Worm (Caenorhabditis elegans) whole organism, L2 larva: ENCODE measurements around the gene ran-3.

ENCODE experiments used
- alr-1 ChIP-seq: fragments of 150-350 bp; optimal IDR thresholded peaks from 2 replicates; lab custom pipeline; 2014; ENCODE audit warnings: missing biosample characterization, missing genetic modification characterization
- ama-1 ChIP-seq: fragments of 150-350 bp; optimal IDR thresholded peaks from 2 replicates; lab custom pipeline; 2018; ENCODE audit warnings: inconsistent platforms
- blmp-1 ChIP-seq: sonication (generic microtip); optimal IDR thresholded peaks from 2 replicates; lab custom pipeline; 2017; ENCODE audit warnings: missing genetic modification characterization, mild to moderate bottlenecking, missing compliant biosample characterization, antibody characterized with exemption, moderate library complexity; ENCODE audit not compliant: insufficient read depth
- ceh-16 ChIP-seq: fragments of 150-350 bp; optimal IDR thresholded peaks from 2 replicates; lab custom pipeline; 2014; ENCODE audit warnings: missing biosample characterization, missing genetic modification characterization
- ceh-82 ChIP-seq: fragments of 150-350 bp; optimal IDR thresholded peaks from 2 replicates; lab custom pipeline; 2014; ENCODE audit warnings: missing biosample characterization, missing genetic modification characterization
- lin-39 ChIP-seq: fragments of 150-350 bp; optimal IDR thresholded peaks from 2 replicates; lab custom pipeline; 2014; ENCODE audit warnings: missing biosample characterization, missing genetic modification reagents, missing genetic modification characterization
- nhr-23 ChIP-seq: fragments of 150-350 bp; optimal IDR thresholded peaks from 2 replicates; lab custom pipeline; 2014; ENCODE audit warnings: missing biosample characterization, missing genetic modification reagents, missing genetic modification characterization
- unc-62 ChIP-seq: fragments of 150-350 bp; optimal IDR thresholded peaks from 2 replicates; lab custom pipeline; 2014; ENCODE audit warnings: missing biosample characterization, missing genetic modification reagents, missing genetic modification characterization

ce11 chrII:8328820-8329339 lies 4.0 kb upstream of the ran-3 start, which contains the start of gene hel-1:
- TF ChIP-seq ceh-82 (tag; lab: Kevin White, UChicago) (no peak), alr-1 (peak; percentile 74), blmp-1 (tag; lab: Kevin White, UChicago) (no peak), unc-62 (GFP tag; lab: Kevin White, UChicago) (no peak), ama-1 (lab: Kevin White, UChicago) (peak; percentile 68), ceh-16 (tag; lab: Kevin White, UChicago) (peak; percentile 78), nhr-23 (tag; lab: Kevin White, UChicago) (no peak), lin-39 (tag; lab: Kevin White, UChicago) (peak; percentile 97)
